Fruit fly (Drosophila melanogaster): ENCODE measurements around the gene Dpm3.
A peak's percentile ranks its signal among the peaks of the same experiment; 100 is the strongest.

Gene Dpm3

dm6 chr3R:13374913-13375312, 27.9 kb downstream of the Dpm3 start:
- TF ChIP-seq noc (tag; optimal IDR thresholded peaks at IDR 0.05), result no peak

DNA sequence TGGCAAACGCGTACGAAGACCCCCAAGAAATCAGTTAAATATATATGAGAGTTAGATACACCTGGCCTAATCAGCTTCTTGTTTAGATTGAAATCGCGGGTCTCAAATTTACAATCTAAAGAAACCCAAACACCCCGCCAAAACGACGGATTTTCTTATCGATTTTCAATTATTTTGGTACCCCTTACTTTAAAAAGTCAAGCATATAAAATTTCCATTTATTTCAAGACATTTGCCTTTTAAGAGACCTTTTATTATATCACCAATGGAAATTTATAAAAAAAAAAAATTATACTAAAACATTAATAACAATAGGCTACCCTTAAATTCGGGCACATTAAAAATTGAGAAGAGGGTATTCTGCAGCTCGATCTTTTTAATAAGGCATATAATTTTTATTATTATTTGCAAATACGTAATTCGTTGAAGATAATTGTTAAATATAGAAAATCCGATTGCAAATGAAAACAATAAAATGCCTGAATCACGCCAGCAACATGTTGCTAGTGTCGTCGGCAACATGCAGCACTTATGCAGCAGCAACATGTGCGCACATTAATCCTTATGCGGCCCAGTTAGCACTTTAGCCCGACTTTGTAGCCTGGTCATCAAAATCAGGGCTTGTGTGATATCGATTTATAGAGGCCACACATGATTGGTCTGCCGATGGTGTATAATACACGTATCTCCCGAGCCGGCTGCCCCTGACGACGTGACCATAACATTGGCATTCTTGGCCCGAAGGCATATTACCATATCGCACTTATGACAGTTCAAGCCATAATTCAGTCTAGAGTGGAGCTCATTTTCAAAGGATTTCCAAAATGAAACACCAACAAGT, 30.8 kb downstream of the Dpm3 start, which contains the start of the genes Lip3 and CG34309:
Gene Lip3 (minus strand): TSS at position 65 of the 841 bp plus-strand sequence.
Gene CG34309 (plus strand): TSS at position 791 of the 841 bp plus-strand sequence.
- TF ChIP-seq noc (tag; optimal IDR thresholded peaks at IDR 0.05), result peak; percentile 88

dm6 chr3R:13369348-13369747, 33.5 kb downstream of the Dpm3 start, which contains the start of gene CheA87a:
Gene CheA87a, plus strand, starts transcription at chr3R:13369648.
- no peak for TF ChIP-seq noc (tag; optimal IDR thresholded peaks at IDR 0.05)

dm6 chr3R:13366561-13367518, 36.0 kb downstream of the Dpm3 start, which contains the start of gene Elp6:
Gene Elp6, minus strand, starts transcription at chr3R:13366910.
- TF ChIP-seq noc (tag; optimal IDR thresholded peaks at IDR 0.05), result peak; percentile 46

DNA sequence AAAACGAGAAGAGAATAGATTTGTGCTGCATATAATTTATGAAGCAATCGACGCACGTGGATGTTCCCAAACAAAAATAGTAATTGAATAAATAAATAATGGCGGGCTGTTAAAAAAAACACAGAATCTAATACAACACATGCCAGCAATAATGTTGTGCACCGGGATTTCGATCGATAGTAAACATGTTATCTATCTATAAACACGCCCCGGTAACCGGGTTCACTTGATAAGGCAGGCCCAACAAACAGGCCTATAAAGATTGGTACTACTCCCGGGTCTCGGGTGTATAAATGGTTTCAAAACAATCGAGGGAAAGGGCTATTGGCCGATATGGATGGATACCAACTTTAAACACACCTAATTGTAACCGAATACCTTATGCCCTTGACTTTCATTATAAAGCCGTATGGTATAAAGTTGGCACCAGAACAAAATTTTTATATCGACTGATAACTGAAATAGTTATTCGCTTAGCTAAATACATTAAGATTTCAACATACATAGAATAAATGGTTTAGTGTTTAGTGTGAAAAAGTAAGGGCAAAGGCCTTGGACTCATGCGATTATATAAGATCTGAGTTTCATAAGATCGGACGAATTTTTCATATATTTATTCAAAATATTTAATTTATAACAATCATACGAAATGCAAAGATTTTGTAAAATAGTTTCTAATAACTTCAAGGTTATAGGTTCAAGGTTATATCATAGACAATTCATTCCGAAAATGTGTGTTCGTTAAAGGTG, 37.0 kb downstream of the Dpm3 start:
- no peak for TF ChIP-seq noc (tag; optimal IDR thresholded peaks at IDR 0.05)

DNA sequence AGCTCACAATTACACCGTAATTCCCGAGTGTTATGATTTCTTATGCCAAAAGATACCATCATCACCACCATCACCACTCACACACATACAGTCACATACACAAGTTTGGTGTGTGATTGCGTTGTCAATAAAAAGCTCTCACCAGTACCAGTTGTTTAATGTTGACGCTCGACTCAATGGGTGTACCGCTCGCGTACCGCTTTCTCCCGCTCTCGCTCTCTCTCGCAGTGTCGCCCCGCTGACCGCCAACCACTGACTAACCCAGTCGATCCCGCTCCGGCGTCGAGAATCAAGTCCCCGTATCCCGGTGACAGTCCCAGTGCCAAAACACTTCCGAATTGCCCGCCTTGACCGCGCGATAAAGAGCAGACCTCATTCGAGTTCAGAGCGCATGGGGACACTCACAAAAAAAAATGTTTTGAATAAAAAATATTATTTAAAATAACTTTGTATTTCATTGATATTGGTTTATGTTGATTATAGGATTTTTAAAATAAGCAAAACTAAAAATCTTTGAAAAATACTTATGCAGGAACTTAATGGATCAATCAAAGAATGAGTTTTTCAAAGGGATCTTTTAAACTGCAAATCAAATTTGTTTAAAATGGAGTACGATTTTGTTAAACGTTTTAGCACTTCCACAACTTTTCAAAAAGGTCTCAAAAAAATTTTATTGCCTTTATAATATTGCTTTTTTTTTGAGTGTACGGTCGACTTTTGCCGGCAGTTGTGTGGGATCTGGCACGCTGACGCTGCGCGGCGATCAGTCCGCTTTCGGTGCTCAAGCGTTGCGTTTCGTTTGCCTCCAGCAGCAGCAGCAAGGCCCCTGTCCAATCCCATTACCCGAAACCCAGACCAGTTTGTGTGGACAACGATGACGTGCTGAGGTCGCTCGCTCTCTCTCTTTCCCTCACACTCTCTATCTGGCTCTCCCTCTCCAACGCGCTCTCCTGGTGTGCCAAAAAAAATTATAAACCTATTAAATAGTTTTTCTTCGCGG, 38.4 kb downstream of the Dpm3 start, which contains the start of gene Dic1:
Gene Dic1 (plus strand): TSS at position 764 of the 1,000 bp plus-strand sequence.
- peak; percentile 99 for TF ChIP-seq noc (tag; optimal IDR thresholded peaks at IDR 0.05)

- peak; percentile 24 for TF ChIP-seq noc (tag; optimal IDR thresholded peaks at IDR 0.05)
Measured at dm6 chr3R:13363347-13363994, 39.4 kb downstream of the Dpm3 start.

dm6 chr3R:13360108-13360507, 42.7 kb downstream of the Dpm3 start:
- TF ChIP-seq noc (tag; optimal IDR thresholded peaks at IDR 0.05), result no peak

dm6 chr3R:13356960-13357359, 45.9 kb downstream of the Dpm3 start:
- TF ChIP-seq noc (tag; optimal IDR thresholded peaks at IDR 0.05), result no peak

- TF ChIP-seq noc (tag; optimal IDR thresholded peaks at IDR 0.05), result no peak
Measured at dm6 chr3R:13353373-13353772, 49.5 kb downstream of the Dpm3 start, which contains the start of gene mthl12. Gene mthl12, plus strand, starts transcription at chr3R:13353673.
